Fruit fly (Drosophila melanogaster) whole organism, embryonic: Measurements from ENCODE around the gene bor.

Source experiments
- Antp ChIP-seq: fragments of 200-800 bp; sonication (Bioruptor generic); optimal IDR thresholded peaks from 3 replicates; lab custom pipeline; 2016; ENCODE audit warnings: missing biosample characterization, missing genetic modification characterization
- Atf3 ChIP-seq: fragments of 200-800 bp; sonication (Bioruptor generic); optimal IDR thresholded peaks from 3 replicates; lab custom pipeline; 2016; ENCODE audit warnings: missing biosample characterization, missing genetic modification characterization
- C15 ChIP-seq: fragments of 200-800 bp; sonication (Bioruptor generic); IDR thresholded peaks from 3 replicates; pipeline ENCODE4 v1.3.6; 2022; ENCODE audit warnings: missing biosample characterization, missing genetic modification characterization
- CG11398 ChIP-seq: fragments of 200-800 bp; sonication (Bioruptor generic); optimal IDR thresholded peaks from 2 replicates; lab custom pipeline; 2016; ENCODE audit warnings: missing biosample characterization, missing genetic modification characterization
- CG12299 ChIP-seq: fragments of 200-800 bp; sonication (Bioruptor generic); optimal IDR thresholded peaks from 2 replicates; lab custom pipeline; 2018; ENCODE audit warnings: missing biosample characterization, mild to moderate bottlenecking, missing genetic modification characterization
- CG12744 ChIP-seq: fragments of 200-800 bp; sonication (Bioruptor generic); optimal IDR thresholded peaks from 2 replicates; lab custom pipeline; 2016; ENCODE audit warnings: missing biosample characterization, missing genetic modification characterization
- CG12942 ChIP-seq: fragments of 200-800 bp; sonication (Bioruptor generic); optimal IDR thresholded peaks from 3 replicates; lab custom pipeline; 2016; ENCODE audit warnings: missing biosample characterization, missing genetic modification characterization
- CG16813 ChIP-seq: fragments of 200-800 bp; sonication (Bioruptor generic); IDR thresholded peaks from 3 replicates; pipeline ENCODE4 v1.3.6; 2022; ENCODE audit warnings: missing biosample characterization, missing genetic modification characterization; ENCODE audit not compliant: partially characterized antibody
- CG17361 ChIP-seq: fragments of 200-800 bp; sonication (Bioruptor generic); IDR thresholded peaks from 3 replicates; pipeline ENCODE4 v1.3.6; 2022; ENCODE audit warnings: missing biosample characterization, missing genetic modification characterization
- CG18262 ChIP-seq: fragments of 200-800 bp; optimal IDR thresholded peaks from 3 replicates; lab custom pipeline; 2019; ENCODE audit warnings: missing biosample characterization, mild to moderate bottlenecking, missing genetic modification characterization, moderate library complexity
- CG3281 ChIP-seq: fragments of 200-800 bp; sonication (Bioruptor generic); optimal IDR thresholded peaks from 3 replicates; lab custom pipeline; 2017; ENCODE audit warnings: missing biosample characterization, mild to moderate bottlenecking, missing genetic modification characterization
- CG33213 ChIP-seq: fragments of 200-800 bp; sonication (Bioruptor generic); optimal IDR thresholded peaks from 3 replicates; lab custom pipeline; 2016; ENCODE audit warnings: missing biosample characterization, missing genetic modification characterization
- CG6254 ChIP-seq: fragments of 200-800 bp; sonication (Bioruptor generic); optimal IDR thresholded peaks from 3 replicates; lab custom pipeline; 2017; ENCODE audit warnings: mild to moderate bottlenecking, missing biosample characterization, missing genetic modification reagents, missing genetic modification characterization
- CG7556 ChIP-seq: fragments of 200-800 bp; sonication (Bioruptor generic); optimal IDR thresholded peaks from 2 replicates; lab custom pipeline; 2017; ENCODE audit warnings: missing biosample characterization, mild to moderate bottlenecking, missing genetic modification characterization
- CG7987 ChIP-seq: fragments of 200-800 bp; sonication (Bioruptor generic); optimal IDR thresholded peaks from 2 replicates; lab custom pipeline; 2018; ENCODE audit warnings: missing biosample characterization, mild to moderate bottlenecking, missing genetic modification characterization, moderate library complexity
- Camta ChIP-seq: fragments of 200-800 bp; sonication (Bioruptor generic); optimal IDR thresholded peaks from 2 replicates; lab custom pipeline; 2016; ENCODE audit warnings: missing biosample characterization, missing genetic modification characterization
- Dek ChIP-seq: fragments of 200-800 bp; sonication (Bioruptor generic); optimal IDR thresholded peaks from 3 replicates; lab custom pipeline; 2019; ENCODE audit warnings: missing biosample characterization, mild to moderate bottlenecking, missing genetic modification characterization, moderate library complexity
- Dip2 ChIP-seq: fragments of 200-800 bp; sonication (Bioruptor generic); IDR thresholded peaks from 2 replicates; pipeline ENCODE4 v1.3.6; 2022; ENCODE audit warnings: missing biosample characterization, missing genetic modification characterization
- Mrtf ChIP-seq: fragments of 200-800 bp; sonication (Bioruptor generic); IDR thresholded peaks from 3 replicates; pipeline ENCODE4 v1.3.6; 2022; ENCODE audit warnings: missing biosample characterization, missing genetic modification characterization
- Nf-YC ChIP-seq: fragments of 200-800 bp; optimal IDR thresholded peaks from 3 replicates; lab custom pipeline; 2019; ENCODE audit warnings: missing biosample characterization, mild to moderate bottlenecking, missing genetic modification characterization, moderate library complexity
- Oli ChIP-seq: fragments of 200-800 bp; sonication (Bioruptor generic); optimal IDR thresholded peaks from 2 replicates; lab custom pipeline; 2018; ENCODE audit warnings: missing biosample characterization, mild to moderate bottlenecking, missing genetic modification characterization, moderate library complexity
- Optix ChIP-seq: fragments of 200-800 bp; sonication (Bioruptor generic); IDR thresholded peaks from 3 replicates; pipeline ENCODE4 v1.3.6; 2022; ENCODE audit warnings: missing biosample characterization, missing genetic modification characterization
- Sin3A ChIP-seq: fragments of >200 bp; optimal IDR thresholded peaks from 2 replicates; lab custom pipeline; 2018
- Spps ChIP-seq: fragments of 200-800 bp; sonication (Bioruptor generic); optimal IDR thresholded peaks from 2 replicates; lab custom pipeline; 2018; ENCODE audit warnings: missing biosample characterization, mild to moderate bottlenecking, missing genetic modification characterization
- Stat92E ChIP-seq, 3 experiments: fragments of >200 bp in 2 of 3; fragments of 200-800 bp in 1 of 3; sonication (Bioruptor generic) in 1 of 3; optimal IDR thresholded peaks; 2 replicates each; lab custom pipeline; 2017 to 2019; ENCODE audit warnings: missing biosample characterization in 3 of 3, missing genetic modification characterization in 3 of 3, mild to moderate bottlenecking in 1 of 3, moderate library complexity in 1 of 3
- ab ChIP-seq: fragments of 200-800 bp; sonication (Bioruptor generic); optimal IDR thresholded peaks from 2 replicates; lab custom pipeline; 2016; ENCODE audit warnings: missing biosample characterization, missing genetic modification characterization
- abd-A ChIP-seq: fragments of 200-800 bp; sonication (Bioruptor generic); optimal IDR thresholded peaks from 3 replicates; lab custom pipeline; 2019; ENCODE audit warnings: missing biosample characterization, mild to moderate bottlenecking, missing genetic modification characterization, moderate library complexity
- bab2 ChIP-seq: fragments of 200-800 bp; sonication (Bioruptor generic); optimal IDR thresholded peaks from 2 replicates; lab custom pipeline; 2016; ENCODE audit warnings: missing biosample characterization, missing genetic modification characterization
- btn ChIP-seq: fragments of 200-800 bp; sonication (Bioruptor generic); optimal IDR thresholded peaks from 2 replicates; lab custom pipeline; 2016; ENCODE audit warnings: missing biosample characterization, missing genetic modification characterization
- cad ChIP-seq: fragments of >200 bp; optimal IDR thresholded peaks from 2 replicates; lab custom pipeline; 2017; ENCODE audit warnings: missing biosample characterization, missing genetic modification characterization
- chinmo ChIP-seq: fragments of 200-800 bp; sonication (Bioruptor generic); IDR thresholded peaks from 4 replicates; pipeline ENCODE4 v1.3.6; 2022; ENCODE audit warnings: missing biosample characterization, missing genetic modification characterization; ENCODE audit not compliant: partially characterized antibody
- dm ChIP-seq: fragments of 200-800 bp; sonication (Bioruptor generic); optimal IDR thresholded peaks from 3 replicates; lab custom pipeline; 2016; ENCODE audit warnings: missing biosample characterization, missing genetic modification characterization
- gro ChIP-seq: fragments of 200-800 bp; sonication (Bioruptor generic); optimal IDR thresholded peaks from 2 replicates; lab custom pipeline; 2016; ENCODE audit warnings: missing biosample characterization, missing genetic modification characterization
- gsb-n ChIP-seq: fragments of 200-800 bp; sonication (Bioruptor generic); optimal IDR thresholded peaks from 3 replicates; lab custom pipeline; 2018; ENCODE audit warnings: missing biosample characterization, mild to moderate bottlenecking, missing genetic modification characterization
- hth ChIP-seq: fragments of >200 bp; optimal IDR thresholded peaks from 2 replicates; lab custom pipeline; 2017; ENCODE audit warnings: inconsistent platforms
- jigr1 ChIP-seq: fragments of 200-800 bp; sonication (Bioruptor generic); IDR thresholded peaks from 3 replicates; pipeline ENCODE4 v1.3.6; 2022; ENCODE audit warnings: missing biosample characterization, missing genetic modification characterization
- org-1 ChIP-seq: fragments of 200-800 bp; sonication (Bioruptor generic); optimal IDR thresholded peaks from 2 replicates; lab custom pipeline; 2017; ENCODE audit warnings: missing biosample characterization, missing genetic modification characterization
- otp ChIP-seq: fragments of 200-800 bp; sonication (Bioruptor generic); IDR thresholded peaks from 3 replicates; pipeline ENCODE4, ENCODE4 v1.3.6; 2022; ENCODE audit warnings: missing biosample characterization, missing genetic modification characterization
- pan ChIP-seq, 4 experiments: fragments of >200 bp in 3 of 4; fragments of 200-800 bp in 1 of 4; sonication (Bioruptor generic) in 1 of 4; optimal IDR thresholded peaks in 3 of 4; IDR thresholded peaks in 1 of 4; 2 replicates each; pipeline versions ENCODE4 v1.3.6 to Lab custom; 2017 to 2022; ENCODE audit warnings: missing biosample characterization in 2 of 4, missing genetic modification characterization in 2 of 4, mixed read lengths in 1 of 4
- pnt ChIP-seq: fragments of 200-800 bp; sonication (Bioruptor generic); optimal IDR thresholded peaks from 3 replicates; lab custom pipeline; 2016; ENCODE audit warnings: missing biosample characterization, missing genetic modification characterization
- psq ChIP-seq: fragments of 200-800 bp; sonication (Bioruptor generic); optimal IDR thresholded peaks from 2 replicates; lab custom pipeline; 2017; ENCODE audit warnings: missing biosample characterization, missing genetic modification characterization
- scrt ChIP-seq: fragments of 200-800 bp; sonication (Bioruptor generic); optimal IDR thresholded peaks from 2 replicates; lab custom pipeline; 2018; ENCODE audit warnings: missing biosample characterization, mild to moderate bottlenecking, missing genetic modification characterization, moderate library complexity
- sim ChIP-seq: fragments of 200-800 bp; sonication (Bioruptor generic); IDR thresholded peaks from 2 replicates; pipeline ENCODE4 v1.3.6; 2022; ENCODE audit warnings: missing biosample characterization, missing genetic modification characterization
- tgo ChIP-seq: fragments of 200-800 bp; sonication (Bioruptor generic); IDR thresholded peaks from 3 replicates; pipeline ENCODE4 v1.3.6; 2022; ENCODE audit warnings: missing biosample characterization, missing genetic modification characterization
- tin ChIP-seq: fragments of 200-800 bp; sonication (Bioruptor generic); optimal IDR thresholded peaks from 3 replicates; lab custom pipeline; 2016; ENCODE audit warnings: missing biosample characterization, missing genetic modification characterization
- twi ChIP-seq: fragments of 200-800 bp; optimal IDR thresholded peaks from 2 replicates; lab custom pipeline; 2019; ENCODE audit warnings: missing biosample characterization, mild to moderate bottlenecking, missing genetic modification characterization, moderate library complexity
- unc-4 ChIP-seq: fragments of 200-800 bp; sonication (Bioruptor generic); IDR thresholded peaks from 2 replicates; pipeline ENCODE4 v1.3.6; 2022; ENCODE audit warnings: missing biosample characterization, missing genetic modification characterization; ENCODE audit not compliant: partially characterized antibody
- unpg ChIP-seq: fragments of 200-800 bp; sonication (Bioruptor generic); optimal IDR thresholded peaks from 3 replicates; lab custom pipeline; 2018; ENCODE audit warnings: missing biosample characterization, mild to moderate bottlenecking, missing genetic modification characterization, moderate library complexity
- vnd ChIP-seq: fragments of 200-800 bp; sonication (Bioruptor generic); IDR thresholded peaks from 3 replicates; pipeline ENCODE4 v1.3.6; 2022; ENCODE audit warnings: missing biosample characterization, missing genetic modification characterization; ENCODE audit not compliant: partially characterized antibody

The bor gene

DNA sequence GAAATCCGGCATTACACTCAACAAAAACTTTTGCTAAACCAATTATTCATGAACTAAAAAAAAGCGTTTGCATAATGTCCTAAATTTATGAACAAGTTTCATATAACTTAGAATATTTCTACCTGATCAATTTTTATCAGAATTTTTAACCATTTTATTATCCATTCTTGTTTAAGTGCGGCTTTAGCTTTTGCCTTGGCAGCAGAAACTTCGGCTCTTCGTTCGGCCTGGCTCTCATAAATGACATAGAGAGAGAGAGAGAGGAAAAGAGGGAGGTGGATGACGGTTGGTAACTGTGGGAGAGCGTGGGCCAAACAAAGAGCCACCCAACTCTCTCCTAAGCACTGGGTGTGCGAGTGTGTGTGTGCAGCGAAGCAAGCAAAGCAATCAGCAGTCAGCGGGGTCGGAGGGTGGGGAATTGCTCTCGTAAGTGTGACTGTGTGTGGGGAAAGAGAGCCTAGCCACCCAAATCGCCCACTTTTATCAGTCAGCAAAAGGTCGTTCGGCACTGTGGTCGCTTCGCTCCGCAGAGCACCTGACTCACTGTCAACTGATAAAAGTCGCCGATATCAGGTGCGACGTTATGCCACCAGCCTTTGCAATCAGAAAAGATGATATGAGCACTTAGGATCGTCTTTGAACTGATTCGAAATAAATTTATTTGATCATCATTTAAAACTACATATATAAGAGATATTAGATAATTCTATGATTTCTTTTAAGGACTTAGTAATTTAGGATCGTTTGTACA is 39.3 kb downstream of the bor start (continued):
- TF ChIP-seq chinmo (GFP tag; lab: Robert Waterston, UW) (no peak), Optix (GFP tag; lab: Robert Waterston, UW) (no peak), bab2 (GFP tag; lab: Kevin White, UChicago) (peak; percentile 98), twi (peak; percentile 96), Mrtf (GFP tag; lab: Robert Waterston, UW) (no peak), C15 (GFP tag; lab: Robert Waterston, UW) (no peak), abd-A (peak; percentile 96), dm (peak; percentile 94), Antp (peak; percentile 97), CG7556 (GFP tag; lab: Kevin White, UChicago) (peak; percentile 99), btn (GFP tag; lab: Kevin White, UChicago) (peak; percentile 96), sim (GFP tag; lab: Robert Waterston, UW) (no peak), unpg (GFP tag; lab: Kevin White, UChicago) (peak; percentile 99), CG11398 (GFP tag; lab: Kevin White, UChicago) (peak; percentile 95), CG12744 (GFP tag; lab: Kevin White, UChicago) (peak; percentile 97), CG6254 (GFP tag; lab: Kevin White, UChicago) (peak; percentile 97), CG16813 (GFP tag; lab: Robert Waterston, UW) (no peak), ab (peak; percentile 65), hth (lab: Kevin White, UChicago) (no peak), Dek (peak; percentile 98), Atf3 (GFP tag; lab: Kevin White, UChicago) (peak; percentile 97), tgo (GFP tag; lab: Robert Waterston, UW) (no peak), Stat92E (GFP tag; optimal IDR thresholded peaks at IDR 0.05; lab: Kevin White, UChicago) (peak in 1 of 3 experiments; percentile 99), CG3281 (GFP tag; lab: Kevin White, UChicago) (peak; percentile 96), Sin3A (no peak), org-1 (GFP tag; lab: Kevin White, UChicago) (peak; percentile 97), Dip2 (GFP tag; lab: Robert Waterston, UW) (no peak), psq (peak; percentile 90), gro (GFP tag; lab: Kevin White, UChicago) (peak; percentile 97), CG12942 (peak; percentile 92), pnt (peak; percentile 97), vnd (GFP tag; lab: Robert Waterston, UW) (no peak), Camta (peak; percentile 97), scrt (GFP tag; lab: Kevin White, UChicago) (peak; percentile 96), tin (GFP tag; lab: Kevin White, UChicago) (peak; percentile 98), pan (optimal IDR thresholded peaks at IDR 0.05; lab: Kevin White, UChicago) (no peak), pan (GFP tag; optimal IDR thresholded peaks at IDR 0.05 in 1 of 2, IDR thresholded peaks at IDR 0.05 in 1 of 2) (no peak), CG33213 (GFP tag; lab: Kevin White, UChicago) (peak; percentile 96), Spps (tag; lab: Kevin White, UChicago) (peak; percentile 99), unc-4 (no peak), gsb-n (tag; lab: Kevin White, UChicago) (peak; percentile 99), CG7987 (GFP tag; lab: Kevin White, UChicago) (peak; percentile 90), otp (GFP tag; lab: Robert Waterston, UW) (no peak), CG18262 (tag; lab: Kevin White, UChicago) (peak; percentile 98), CG12299 (tag; lab: Kevin White, UChicago) (peak; percentile 98), Oli (tag; lab: Kevin White, UChicago) (peak; percentile 98), CG17361 (GFP tag; lab: Robert Waterston, UW) (no peak), cad (GFP tag; lab: Kevin White, UChicago) (no peak), Nf-YC (tag; lab: Kevin White, UChicago) (peak; percentile 75), jigr1 (GFP tag; lab: Robert Waterston, UW) (no peak)
